Worm (Caenorhabditis elegans) whole organism, early embryonic: ENCODE data around the gene art-1.

Experiments
- B0310.2 ChIP-seq: sonication (generic microtip); optimal IDR thresholded peaks from 2 replicates; lab custom pipeline; 2016; ENCODE audit warnings: mild to moderate bottlenecking, missing genetic modification characterization, missing compliant biosample characterization
- ama-1 ChIP-seq: fragments of 150-350 bp; optimal IDR thresholded peaks from 2 replicates; lab custom pipeline; 2014
- ets-7 ChIP-seq: sonication (generic microtip); optimal IDR thresholded peaks from 2 replicates; lab custom pipeline; 2016; ENCODE audit warnings: missing genotype, missing genetic modification characterization, missing compliant biosample characterization
- flt-1 ChIP-seq: fragments of 200-800 bp; sonication (Bioruptor generic); IDR thresholded peaks from 2 replicates; pipeline ENCODE4 v1.3.6; 2022; ENCODE audit warnings: missing genetic modification characterization, missing compliant biosample characterization
- hmbx-1 ChIP-seq: sonication (generic microtip); optimal IDR thresholded peaks from 2 replicates; lab custom pipeline; 2016; ENCODE audit warnings: mild to moderate bottlenecking, missing genetic modification characterization, missing compliant biosample characterization
- tbx-37 ChIP-seq: fragments of 200-800 bp; sonication (Bioruptor generic); conservative IDR thresholded peaks from 2 replicates; pipeline ENCODE4 v1.3.6; 2022; ENCODE audit warnings: missing genetic modification reagents, missing genetic modification characterization, missing compliant biosample characterization

- TF ChIP-seq ama-1 = no peak
- no peak for TF ChIP-seq flt-1 (GFP tag; lab: Robert Waterston, UW)
- TF ChIP-seq ets-7 (tag; lab: Kevin White, UChicago) = no peak
- no peak for TF ChIP-seq hmbx-1 (tag; lab: Kevin White, UChicago)
- TF ChIP-seq tbx-37 (GFP tag; lab: Robert Waterston, UW) = no peak
- no peak for TF ChIP-seq B0310.2 (tag; lab: Kevin White, UChicago)
These were observed 1.5 kb downstream of the art-1 start, which contains the start of gene C15F1.5 for ce11 chrII:6970515-6970914.
